Fruit fly (Drosophila melanogaster) whole organism: ENCODE data around the gene mtd.

Experiments used
- Dll ChIP-seq: fragments of >200 bp; optimal IDR thresholded peaks from 2 replicates; lab custom pipeline; 2017
- pan ChIP-seq: fragments of >200 bp; optimal IDR thresholded peaks from 2 replicates; lab custom pipeline; 2017

DNA sequence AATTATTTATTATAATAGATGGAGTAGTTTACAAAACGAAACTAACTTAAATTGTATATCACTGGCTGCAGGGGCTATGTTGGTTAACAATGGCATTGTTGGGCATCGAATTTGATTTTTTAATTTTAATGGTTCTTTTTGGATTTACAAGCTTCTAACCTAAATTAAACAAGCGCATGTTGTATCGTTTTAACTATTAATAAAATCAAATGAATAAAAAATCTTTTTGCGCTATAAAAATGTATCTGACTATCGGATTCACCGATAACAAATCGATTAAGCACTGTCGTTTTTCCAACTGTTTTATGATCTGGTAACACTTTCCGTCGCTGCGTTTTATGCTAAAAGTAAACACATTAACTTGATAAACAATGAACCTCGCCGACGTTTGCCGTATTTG is 24.5 kb upstream of the mtd start, which contains the start of the genes hd and CG14667:
- TF ChIP-seq Dll (lab: Kevin White, UChicago), result no peak
- no peak for TF ChIP-seq pan (lab: Kevin White, UChicago)
